Worm (Caenorhabditis elegans) whole organism, L3 larva: ENCODE data around the gene pgp-11.

Source experiments
- R02D3.7 ChIP-seq: fragments of 150-350 bp; optimal IDR thresholded peaks from 2 replicates; lab custom pipeline; 2014; ENCODE audit warnings: missing biosample characterization, missing genetic modification characterization
- ama-1 ChIP-seq: fragments of 150-350 bp; optimal IDR thresholded peaks from 2 replicates; lab custom pipeline; 2018
- ceh-16 ChIP-seq: sonication (generic microtip); optimal IDR thresholded peaks from 2 replicates; lab custom pipeline; 2017; ENCODE audit warnings: missing biosample characterization, missing genetic modification characterization
- ceh-28 ChIP-seq: fragments of 150-350 bp; optimal IDR thresholded peaks from 2 replicates; lab custom pipeline; 2014; ENCODE audit warnings: missing biosample characterization, missing genetic modification reagents, missing genetic modification characterization
- ceh-82 ChIP-seq: fragments of 150-350 bp; optimal IDR thresholded peaks from 2 replicates; lab custom pipeline; 2014; ENCODE audit warnings: missing biosample characterization, missing genetic modification characterization
- ceh-9 ChIP-seq: sonication (generic microtip); optimal IDR thresholded peaks from 2 replicates; lab custom pipeline; 2018; ENCODE audit warnings: missing biosample characterization, missing genetic modification characterization
- egl-27 ChIP-seq: sonication (generic microtip); optimal IDR thresholded peaks from 4 replicates; lab custom pipeline; 2017; ENCODE audit warnings: missing biosample characterization, missing genetic modification reagents, missing genetic modification characterization
- egl-5 ChIP-seq: fragments of 150-350 bp; optimal IDR thresholded peaks from 2 replicates; lab custom pipeline; 2017; ENCODE audit warnings: missing biosample characterization, missing genetic modification reagents, missing genetic modification characterization, inconsistent platforms
- elt-1 ChIP-seq: fragments of 150-350 bp; optimal IDR thresholded peaks from 2 replicates; lab custom pipeline; 2014; ENCODE audit warnings: missing biosample characterization, missing genetic modification characterization
- elt-2 ChIP-seq: sonication (generic microtip); optimal IDR thresholded peaks from 2 replicates; lab custom pipeline; 2016; ENCODE audit warnings: missing genetic modification reagents, mild to moderate bottlenecking, missing genetic modification characterization, missing compliant biosample characterization
- elt-3 ChIP-seq, 3 experiments: fragments of 150-350 bp in 1 of 3; sonication (generic microtip) in 2 of 3; optimal IDR thresholded peaks; 2 replicates in 2 of 3; 4 replicates in 1 of 3; lab custom pipeline; 2014 to 2017; ENCODE audit warnings: missing biosample characterization in 3 of 3, missing genetic modification characterization in 3 of 3
- fkh-10 ChIP-seq: sonication (generic microtip); optimal IDR thresholded peaks from 2 replicates; lab custom pipeline; 2017; ENCODE audit warnings: missing biosample characterization, missing genetic modification reagents, missing genetic modification characterization
- fos-1 ChIP-seq: fragments of 150-350 bp; optimal IDR thresholded peaks from 2 replicates; lab custom pipeline; 2014; ENCODE audit warnings: missing biosample characterization, missing genetic modification characterization
- hmg-11 ChIP-seq: sonication (generic microtip); optimal IDR thresholded peaks from 2 replicates; lab custom pipeline; 2016; ENCODE audit warnings: missing genetic modification characterization, missing compliant biosample characterization
- lin-15B ChIP-seq: fragments of 150-350 bp; optimal IDR thresholded peaks from 2 replicates; lab custom pipeline; 2014; ENCODE audit warnings: missing biosample characterization, missing genetic modification characterization
- lin-39 ChIP-seq: fragments of 150-350 bp; optimal IDR thresholded peaks from 2 replicates; lab custom pipeline; 2018; ENCODE audit warnings: missing biosample characterization, missing genetic modification reagents, missing genetic modification characterization
- mml-1 ChIP-seq: fragments of 150-350 bp; sonication (generic microtip); optimal IDR thresholded peaks from 3 replicates; lab custom pipeline; 2014; ENCODE audit warnings: missing biosample characterization, missing genetic modification characterization
- nfya-1 ChIP-seq: sonication (generic microtip); optimal IDR thresholded peaks from 2 replicates; lab custom pipeline; 2017; ENCODE audit warnings: missing genetic modification characterization, mild to moderate bottlenecking, missing compliant biosample characterization, antibody characterized with exemption, moderate library complexity; ENCODE audit not compliant: insufficient read depth
- nhr-11 ChIP-seq: fragments of 150-350 bp; optimal IDR thresholded peaks from 2 replicates; lab custom pipeline; 2014; ENCODE audit warnings: missing biosample characterization, missing genetic modification characterization
- nhr-12 ChIP-seq: fragments of 150-350 bp; optimal IDR thresholded peaks from 2 replicates; lab custom pipeline; 2014; ENCODE audit warnings: missing biosample characterization, missing genetic modification characterization
- nhr-23 ChIP-seq: fragments of 150-350 bp; optimal IDR thresholded peaks from 2 replicates; lab custom pipeline; 2014; ENCODE audit warnings: missing biosample characterization, missing genetic modification reagents, missing genetic modification characterization
- nhr-237 ChIP-seq: fragments of 150-350 bp; optimal IDR thresholded peaks from 2 replicates; lab custom pipeline; 2014; ENCODE audit warnings: missing biosample characterization, missing genetic modification characterization
- nhr-25 ChIP-seq: sonication (generic microtip); optimal IDR thresholded peaks from 2 replicates; lab custom pipeline; 2017; ENCODE audit warnings: missing biosample characterization, missing genetic modification characterization
- nhr-28 ChIP-seq: fragments of 150-350 bp; optimal IDR thresholded peaks from 2 replicates; lab custom pipeline; 2014; ENCODE audit warnings: missing biosample characterization, missing genetic modification characterization
- nhr-43 ChIP-seq: sonication (generic microtip); optimal IDR thresholded peaks from 2 replicates; lab custom pipeline; 2016; ENCODE audit warnings: mild to moderate bottlenecking, missing genetic modification characterization, missing compliant biosample characterization; ENCODE audit not compliant: poor library complexity, severe bottlenecking
- nhr-67 ChIP-seq: fragments of 150-350 bp; optimal IDR thresholded peaks from 2 replicates; lab custom pipeline; 2014; ENCODE audit warnings: missing biosample characterization, missing genetic modification characterization
- nhr-77 ChIP-seq: fragments of 150-350 bp; optimal IDR thresholded peaks from 2 replicates; lab custom pipeline; 2014; ENCODE audit warnings: missing biosample characterization, missing genetic modification characterization
- pha-4 ChIP-seq: fragments of 150-350 bp; optimal IDR thresholded peaks from 2 replicates; lab custom pipeline; 2014; ENCODE audit warnings: missing biosample characterization, missing genetic modification reagents, missing genetic modification characterization
- pqm-1 ChIP-seq: fragments of 150-350 bp; optimal IDR thresholded peaks from 2 replicates; lab custom pipeline; 2017; ENCODE audit warnings: missing biosample characterization, missing genetic modification characterization, inconsistent platforms
- skn-1 ChIP-seq: fragments of 150-350 bp; optimal IDR thresholded peaks from 2 replicates; lab custom pipeline; 2014; ENCODE audit warnings: missing biosample characterization, missing genetic modification characterization
- snpc-4 ChIP-seq: fragments of 150-350 bp; optimal IDR thresholded peaks from 2 replicates; lab custom pipeline; 2014; ENCODE audit warnings: missing biosample characterization, missing genetic modification characterization
- tbx-2 ChIP-seq: sonication (generic microtip); optimal IDR thresholded peaks from 2 replicates; lab custom pipeline; 2016; ENCODE audit warnings: mild to moderate bottlenecking, missing genetic modification characterization, missing compliant biosample characterization
- unc-39 ChIP-seq: sonication (generic microtip); optimal IDR thresholded peaks from 4 replicates; lab custom pipeline; 2017; ENCODE audit warnings: missing biosample characterization, missing genetic modification characterization
- unc-62 ChIP-seq: fragments of 150-350 bp; sonication (generic microtip); optimal IDR thresholded peaks from 4 replicates; lab custom pipeline; 2014; ENCODE audit warnings: missing biosample characterization, missing genetic modification reagents, missing genetic modification characterization
- ztf-11 ChIP-seq: fragments of 150-350 bp; optimal IDR thresholded peaks from 2 replicates; lab custom pipeline; 2014; ENCODE audit warnings: missing biosample characterization, missing genetic modification characterization

pgp-11 gene

ce11 chrII:8050477-8050876 lies 46.4 kb upstream of the pgp-11 start, which contains the start of gene mtre-1:
TSS of gene mtre-1 (minus strand) at chrII:8050577.
- TF ChIP-seq ceh-82 (no peak), hmg-11 (tag; lab: Kevin White, UChicago) (no peak), nhr-11 (tag; lab: Kevin White, UChicago) (no peak)

DNA sequence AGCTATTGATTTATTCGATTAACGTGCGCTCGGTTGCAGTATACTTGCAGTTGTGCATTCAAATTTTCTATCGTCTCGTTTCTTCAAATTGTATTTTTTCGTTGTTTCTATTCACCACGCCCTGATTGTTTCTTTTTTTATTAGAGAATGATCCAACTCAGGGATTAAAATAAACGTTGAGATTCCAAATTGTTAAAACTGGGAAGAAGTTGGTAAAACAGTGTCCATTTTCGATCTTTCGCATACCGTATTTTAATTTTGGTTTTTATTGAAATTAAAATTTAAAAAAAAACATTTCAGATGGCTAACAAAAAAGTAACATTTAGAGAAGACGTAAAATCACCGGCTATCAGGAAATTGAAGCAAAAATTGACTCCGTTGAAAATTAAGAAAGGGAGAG lies 43.2 kb upstream of the pgp-11 start, which contains the start of gene apn-1:
apn-1 (plus strand) TSS at position 301 of the 400 bp plus-strand sequence.
- TF ChIP-seq unc-62 (GFP tag; lab: Kevin White, UChicago) (no peak), elt-2 (tag; lab: Kevin White, UChicago) (no peak), fkh-10 (no peak), mml-1 (tag; lab: Kevin White, UChicago) (no peak), ceh-82 (no peak), pqm-1 (no peak), snpc-4 (tag; lab: Kevin White, UChicago) (no peak), ceh-16 (tag; lab: Kevin White, UChicago) (no peak), R02D3.7 (no peak), fos-1 (tag; lab: Kevin White, UChicago) (no peak)

- no peak for TF ChIP-seq mml-1 (tag; lab: Kevin White, UChicago)
- peak; percentile 36 for TF ChIP-seq lin-39 (tag; lab: Kevin White, UChicago)
- TF ChIP-seq fos-1 (tag; lab: Kevin White, UChicago) = no peak
- no peak for TF ChIP-seq elt-2 (tag; lab: Kevin White, UChicago)
- no peak for TF ChIP-seq nhr-11 (tag; lab: Kevin White, UChicago)
Observed at ce11 chrII:8042289-8042688, 38.2 kb upstream of the pgp-11 start, which contains the start of gene T05H10.1. TSS of gene T05H10.1 (plus strand) at chrII:8042589.

- TF ChIP-seq nfya-1 (tag; lab: Kevin White, UChicago) = peak; percentile 53
- TF ChIP-seq fos-1 (tag; lab: Kevin White, UChicago) = no peak
- peak; percentile 29 for TF ChIP-seq snpc-4 (tag; lab: Kevin White, UChicago)
- no peak for TF ChIP-seq nhr-67 (tag; lab: Kevin White, UChicago)
- peak; percentile 84 for TF ChIP-seq lin-15B (tag; lab: Kevin White, UChicago)
- peak; percentile 28 for TF ChIP-seq nhr-23
- no peak for TF ChIP-seq nhr-11 (tag; lab: Kevin White, UChicago)
- TF ChIP-seq egl-5 (tag; lab: Kevin White, UChicago) = peak; percentile 26
- peak; percentile 79 for TF ChIP-seq pha-4 (tag; lab: Kevin White, UChicago)
- no peak for TF ChIP-seq ceh-9
- TF ChIP-seq, all 47 proteins: peak for 6
Observed at ce11 chrII:8041642-8042041, 37.6 kb upstream of the pgp-11 start.

DNA sequence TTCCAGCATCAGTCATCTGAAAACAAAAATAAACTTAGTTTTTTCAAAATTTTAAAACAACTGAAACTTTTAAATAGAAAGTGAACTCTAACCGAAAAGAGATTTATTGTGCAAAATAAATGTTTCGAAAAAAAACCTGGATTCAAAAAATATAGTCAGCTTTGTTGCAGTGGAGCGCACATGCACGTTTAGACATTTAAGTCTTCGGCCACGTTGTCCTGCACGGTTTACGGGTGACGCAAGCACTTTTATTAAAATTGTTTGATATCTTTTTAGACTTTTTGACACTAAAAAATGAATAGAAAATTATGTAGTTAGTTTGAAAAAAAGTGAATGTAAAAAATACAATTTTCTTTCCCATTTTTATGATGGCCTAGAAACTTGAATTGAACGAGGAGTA lies 35.4 kb upstream of the pgp-11 start, which contains the start of the genes ubh-4 and algn-6:
ubh-4 (minus strand) TSS at position 182 of the 400 bp plus-strand sequence.
algn-6 (plus strand) TSS at position 387 of the 400 bp plus-strand sequence.
- TF ChIP-seq nhr-23 = peak; percentile 50
- TF ChIP-seq egl-27 (tag; lab: Kevin White, UChicago) = no peak
- no peak for TF ChIP-seq nhr-12 (tag; lab: Kevin White, UChicago)
- TF ChIP-seq nhr-237 (tag; lab: Kevin White, UChicago) = no peak
- TF ChIP-seq pqm-1 = peak; percentile 15
- TF ChIP-seq nhr-28 (tag; lab: Kevin White, UChicago) = no peak
- TF ChIP-seq ztf-11 (tag; lab: Kevin White, UChicago) = no peak
- TF ChIP-seq elt-1 (tag; lab: Kevin White, UChicago) = no peak
- TF ChIP-seq R02D3.7 = no peak
- TF ChIP-seq hmg-11 (tag; lab: Kevin White, UChicago) = no peak
- no peak for TF ChIP-seq ceh-28
- TF ChIP-seq unc-39 (tag; lab: Kevin White, UChicago) = no peak
- no peak for TF ChIP-seq egl-5 (tag; lab: Kevin White, UChicago)
- TF ChIP-seq nhr-11 (tag; lab: Kevin White, UChicago) = no peak
- no peak for TF ChIP-seq nhr-77 (tag; lab: Kevin White, UChicago)
- no peak for TF ChIP-seq skn-1 (tag; lab: Kevin White, UChicago)
- peak; percentile 72 for TF ChIP-seq nfya-1 (tag; lab: Kevin White, UChicago)
- peak; percentile 78 for TF ChIP-seq pha-4 (tag; lab: Kevin White, UChicago)
- TF ChIP-seq fos-1 (tag; lab: Kevin White, UChicago) = no peak
- TF ChIP-seq ama-1 (lab: Kevin White, UChicago) = no peak
- TF ChIP-seq lin-39 (tag; lab: Kevin White, UChicago) = no peak
- TF ChIP-seq elt-2 (tag; lab: Kevin White, UChicago) = peak; percentile 34
- no peak for TF ChIP-seq mml-1 (tag; lab: Kevin White, UChicago)
- no peak for TF ChIP-seq nhr-67 (tag; lab: Kevin White, UChicago)
- TF ChIP-seq nhr-25 (tag; lab: Kevin White, UChicago) = peak; percentile 43
- no peak for TF ChIP-seq elt-3 (tag; optimal IDR thresholded peaks at IDR 0.05; lab: Kevin White, UChicago)
- TF ChIP-seq ceh-82 = no peak
- peak; percentile 75 for TF ChIP-seq nhr-43 (tag; lab: Kevin White, UChicago)
- peak; percentile 75 for TF ChIP-seq snpc-4 (tag; lab: Kevin White, UChicago)
- no peak for TF ChIP-seq tbx-2
- peak; percentile 89 for TF ChIP-seq lin-15B (tag; lab: Kevin White, UChicago)
